Worm (Caenorhabditis elegans) whole organism, L3 larva: Measurements from ENCODE around the gene M01B2.8.

Experiments used
- ZK546.5 ChIP-seq: sonication (generic microtip); optimal IDR thresholded peaks from 2 replicates; lab custom pipeline; 2017; ENCODE audit warnings: missing biosample characterization, missing genetic modification characterization
- ama-1 ChIP-seq: fragments of 150-350 bp; optimal IDR thresholded peaks from 2 replicates; lab custom pipeline; 2018
- ceh-16 ChIP-seq: sonication (generic microtip); optimal IDR thresholded peaks from 2 replicates; lab custom pipeline; 2017; ENCODE audit warnings: missing biosample characterization, missing genetic modification characterization
- ceh-28 ChIP-seq: fragments of 150-350 bp; optimal IDR thresholded peaks from 2 replicates; lab custom pipeline; 2014; ENCODE audit warnings: missing biosample characterization, missing genetic modification reagents, missing genetic modification characterization
- ceh-82 ChIP-seq: fragments of 150-350 bp; optimal IDR thresholded peaks from 2 replicates; lab custom pipeline; 2014; ENCODE audit warnings: missing biosample characterization, missing genetic modification characterization
- egl-27 ChIP-seq: sonication (generic microtip); optimal IDR thresholded peaks from 4 replicates; lab custom pipeline; 2017; ENCODE audit warnings: missing biosample characterization, missing genetic modification reagents, missing genetic modification characterization
- egl-5 ChIP-seq: fragments of 150-350 bp; optimal IDR thresholded peaks from 2 replicates; lab custom pipeline; 2017; ENCODE audit warnings: missing biosample characterization, missing genetic modification reagents, missing genetic modification characterization, inconsistent platforms
- elt-1 ChIP-seq: fragments of 150-350 bp; optimal IDR thresholded peaks from 2 replicates; lab custom pipeline; 2014; ENCODE audit warnings: missing biosample characterization, missing genetic modification characterization
- elt-2 ChIP-seq: sonication (generic microtip); optimal IDR thresholded peaks from 2 replicates; lab custom pipeline; 2016; ENCODE audit warnings: missing genetic modification reagents, mild to moderate bottlenecking, missing genetic modification characterization, missing compliant biosample characterization
- fkh-10 ChIP-seq: sonication (generic microtip); optimal IDR thresholded peaks from 2 replicates; lab custom pipeline; 2017; ENCODE audit warnings: missing biosample characterization, missing genetic modification reagents, missing genetic modification characterization
- fos-1 ChIP-seq: fragments of 150-350 bp; optimal IDR thresholded peaks from 2 replicates; lab custom pipeline; 2014; ENCODE audit warnings: missing biosample characterization, missing genetic modification characterization
- hmg-11 ChIP-seq: sonication (generic microtip); optimal IDR thresholded peaks from 2 replicates; lab custom pipeline; 2016; ENCODE audit warnings: missing genetic modification characterization, missing compliant biosample characterization
- jun-1 ChIP-seq: fragments of 150-350 bp; optimal IDR thresholded peaks from 2 replicates; lab custom pipeline; 2014; ENCODE audit warnings: missing biosample characterization, missing genetic modification reagents, missing genetic modification characterization
- lin-15B ChIP-seq: fragments of 150-350 bp; optimal IDR thresholded peaks from 2 replicates; lab custom pipeline; 2014; ENCODE audit warnings: missing biosample characterization, missing genetic modification characterization
- lsy-12 ChIP-seq: sonication (generic microtip); optimal IDR thresholded peaks from 2 replicates; lab custom pipeline; 2016; ENCODE audit warnings: mild to moderate bottlenecking, missing genetic modification characterization, missing compliant biosample characterization
- mdl-1 ChIP-seq: fragments of 150-350 bp; optimal IDR thresholded peaks from 2 replicates; lab custom pipeline; 2014; ENCODE audit warnings: missing biosample characterization, missing genetic modification characterization
- mml-1 ChIP-seq: fragments of 150-350 bp; sonication (generic microtip); optimal IDR thresholded peaks from 3 replicates; lab custom pipeline; 2014; ENCODE audit warnings: missing biosample characterization, missing genetic modification characterization
- nfya-1 ChIP-seq: sonication (generic microtip); optimal IDR thresholded peaks from 2 replicates; lab custom pipeline; 2017; ENCODE audit warnings: missing genetic modification characterization, mild to moderate bottlenecking, missing compliant biosample characterization, antibody characterized with exemption, moderate library complexity; ENCODE audit not compliant: insufficient read depth
- nhr-11 ChIP-seq: fragments of 150-350 bp; optimal IDR thresholded peaks from 2 replicates; lab custom pipeline; 2014; ENCODE audit warnings: missing biosample characterization, missing genetic modification characterization
- nhr-12 ChIP-seq: fragments of 150-350 bp; optimal IDR thresholded peaks from 2 replicates; lab custom pipeline; 2014; ENCODE audit warnings: missing biosample characterization, missing genetic modification characterization
- nhr-23 ChIP-seq: fragments of 150-350 bp; optimal IDR thresholded peaks from 2 replicates; lab custom pipeline; 2014; ENCODE audit warnings: missing biosample characterization, missing genetic modification reagents, missing genetic modification characterization
- nhr-25 ChIP-seq: sonication (generic microtip); optimal IDR thresholded peaks from 2 replicates; lab custom pipeline; 2017; ENCODE audit warnings: missing biosample characterization, missing genetic modification characterization
- nhr-43 ChIP-seq: sonication (generic microtip); optimal IDR thresholded peaks from 2 replicates; lab custom pipeline; 2016; ENCODE audit warnings: mild to moderate bottlenecking, missing genetic modification characterization, missing compliant biosample characterization; ENCODE audit not compliant: poor library complexity, severe bottlenecking
- nhr-67 ChIP-seq: fragments of 150-350 bp; optimal IDR thresholded peaks from 2 replicates; lab custom pipeline; 2014; ENCODE audit warnings: missing biosample characterization, missing genetic modification characterization
- nhr-76 ChIP-seq: fragments of 150-350 bp; sonication (generic microtip); optimal IDR thresholded peaks from 5 replicates; lab custom pipeline; 2014; ENCODE audit warnings: missing biosample characterization, missing genetic modification characterization
- nhr-77 ChIP-seq: fragments of 150-350 bp; optimal IDR thresholded peaks from 2 replicates; lab custom pipeline; 2014; ENCODE audit warnings: missing biosample characterization, missing genetic modification characterization
- pha-4 ChIP-seq: fragments of 150-350 bp; optimal IDR thresholded peaks from 2 replicates; lab custom pipeline; 2014; ENCODE audit warnings: missing biosample characterization, missing genetic modification reagents, missing genetic modification characterization
- pqm-1 ChIP-seq: fragments of 150-350 bp; optimal IDR thresholded peaks from 2 replicates; lab custom pipeline; 2017; ENCODE audit warnings: missing biosample characterization, missing genetic modification characterization, inconsistent platforms
- skn-1 ChIP-seq: fragments of 150-350 bp; optimal IDR thresholded peaks from 2 replicates; lab custom pipeline; 2014; ENCODE audit warnings: missing biosample characterization, missing genetic modification characterization
- snpc-4 ChIP-seq: fragments of 150-350 bp; optimal IDR thresholded peaks from 2 replicates; lab custom pipeline; 2014; ENCODE audit warnings: missing biosample characterization, missing genetic modification characterization
- tbx-2 ChIP-seq: sonication (generic microtip); optimal IDR thresholded peaks from 2 replicates; lab custom pipeline; 2016; ENCODE audit warnings: mild to moderate bottlenecking, missing genetic modification characterization, missing compliant biosample characterization
- zag-1 ChIP-seq: fragments of 150-350 bp; optimal IDR thresholded peaks from 2 replicates; lab custom pipeline; 2014; ENCODE audit warnings: missing biosample characterization, missing genetic modification characterization
- ztf-11 ChIP-seq: fragments of 150-350 bp; optimal IDR thresholded peaks from 2 replicates; lab custom pipeline; 2014; ENCODE audit warnings: missing biosample characterization, missing genetic modification characterization

The M01B2.8 gene

ce11 chrV:15281279-15281949, 21.4 kb downstream of the M01B2.8 start, which contains the start of the genes srw-19 and srx-51:
TSS of gene srw-19 (minus strand) at chrV:15281379.
TSS of gene srx-51 (plus strand) at chrV:15281899.
- TF ChIP-seq lin-15B (tag; lab: Kevin White, UChicago) (no peak), ZK546.5 (tag; lab: Kevin White, UChicago) (no peak), nhr-12 (tag; lab: Kevin White, UChicago) (no peak), nhr-23 (tag; lab: Kevin White, UChicago) (no peak)

DNA sequence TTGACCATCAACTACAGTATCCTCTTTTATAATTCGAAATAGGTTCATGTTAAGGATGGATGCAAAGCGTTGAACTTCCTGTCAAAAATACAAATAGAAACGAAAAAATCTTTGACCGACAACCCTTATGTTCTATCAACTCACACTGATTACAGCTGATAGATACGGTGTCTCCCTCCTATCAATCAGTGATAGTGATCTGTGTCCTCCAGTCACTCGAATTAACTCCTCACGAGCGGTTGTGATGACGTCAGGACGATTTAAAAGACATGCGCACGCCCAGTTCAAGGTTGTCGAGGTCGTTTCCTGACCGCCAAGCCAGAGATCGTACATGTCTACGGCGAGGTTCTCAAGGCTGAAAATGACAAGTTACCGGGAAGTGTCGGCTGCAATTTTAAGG, 26.0 kb downstream of the M01B2.8 start:
- TF ChIP-seq nhr-67 (tag; lab: Kevin White, UChicago), result no peak
- TF ChIP-seq nhr-25 (tag; lab: Kevin White, UChicago), result peak; percentile 74

- TF ChIP-seq fkh-10 (GFP tag; lab: Kevin White, UChicago), result no peak
- TF ChIP-seq ztf-11 (tag; lab: Kevin White, UChicago), result no peak
- peak; percentile 19 for TF ChIP-seq nhr-25 (tag; lab: Kevin White, UChicago)
Observed at ce11 chrV:15287856-15288255, 27.9 kb downstream of the M01B2.8 start, which contains the start of gene cyp-34A1. TSS of gene cyp-34A1 (minus strand) at chrV:15287956.

DNA sequence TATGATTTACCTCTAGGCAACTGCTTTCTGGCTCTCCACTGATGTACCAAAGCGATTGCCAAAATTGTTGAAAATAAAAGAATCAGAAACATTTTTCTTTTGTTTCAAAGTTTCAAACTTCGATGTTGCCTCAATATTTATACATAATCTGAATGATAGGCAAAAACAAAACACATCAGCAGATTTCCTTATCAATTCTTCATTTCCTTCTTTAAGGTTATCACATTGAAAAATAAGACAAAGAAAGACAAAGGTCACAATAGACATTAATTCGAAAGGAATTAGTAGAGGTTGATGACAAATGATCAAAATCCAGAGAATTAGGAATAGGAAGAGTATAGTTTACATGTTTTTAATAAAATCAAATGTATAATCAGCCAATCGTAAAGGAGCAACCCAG, 31.0 kb downstream of the M01B2.8 start, which contains the start of gene cyp-34A2:
Gene cyp-34A2, minus strand, starts transcription at position 101 of the 400 bp plus-strand sequence.
- TF ChIP-seq zag-1 (tag; lab: Kevin White, UChicago) (no peak), pqm-1 (tag; lab: Kevin White, UChicago) (peak; percentile 0)

ce11 chrV:15293865-15294264, 33.9 kb downstream of the M01B2.8 start, which contains the start of gene str-96:
TSS of gene str-96 (minus strand) at chrV:15293965.
- no peak for TF ChIP-seq lsy-12 (tag; lab: Kevin White, UChicago)
- TF ChIP-seq mdl-1 (tag; lab: Kevin White, UChicago), result no peak
- TF ChIP-seq pha-4 (tag; lab: Kevin White, UChicago), result no peak
- TF ChIP-seq elt-1 (tag; lab: Kevin White, UChicago), result no peak
- TF ChIP-seq nhr-67 (tag; lab: Kevin White, UChicago), result no peak
- TF ChIP-seq snpc-4 (tag; lab: Kevin White, UChicago), result no peak
- no peak for TF ChIP-seq nhr-25 (tag; lab: Kevin White, UChicago)
- TF ChIP-seq nhr-76 (tag; lab: Kevin White, UChicago), result no peak

ce11 chrV:15298597-15298996, 38.6 kb downstream of the M01B2.8 start, which contains the start of gene cpr-3:
TSS of gene cpr-3 (minus strand) at chrV:15298700.
- TF ChIP-seq egl-27 (tag; lab: Kevin White, UChicago), result no peak
- TF ChIP-seq nhr-77 (tag; lab: Kevin White, UChicago), result no peak
- no peak for TF ChIP-seq hmg-11 (tag; lab: Kevin White, UChicago)
- TF ChIP-seq elt-2 (tag; lab: Kevin White, UChicago), result peak; percentile 99
- no peak for TF ChIP-seq nhr-67 (tag; lab: Kevin White, UChicago)
- TF ChIP-seq pha-4 (tag; lab: Kevin White, UChicago), result peak; percentile 65
- TF ChIP-seq nhr-11, result no peak
- TF ChIP-seq pqm-1 (tag; lab: Kevin White, UChicago), result peak; percentile 99
- TF ChIP-seq egl-5 (tag; lab: Kevin White, UChicago), result no peak
- TF ChIP-seq ZK546.5 (tag; lab: Kevin White, UChicago), result no peak
- no peak for TF ChIP-seq tbx-2
- no peak for TF ChIP-seq ama-1 (lab: Kevin White, UChicago)
- no peak for TF ChIP-seq ceh-82
- no peak for TF ChIP-seq nhr-23 (tag; lab: Kevin White, UChicago)
- peak; percentile 94 for TF ChIP-seq jun-1 (tag; lab: Kevin White, UChicago)
- no peak for TF ChIP-seq mml-1
- peak; percentile 52 for TF ChIP-seq fos-1 (tag; lab: Kevin White, UChicago)
- peak; percentile 81 for TF ChIP-seq skn-1

- TF ChIP-seq nhr-77 (tag; lab: Kevin White, UChicago), result no peak
- no peak for TF ChIP-seq nhr-43
- TF ChIP-seq ceh-16 (tag; lab: Kevin White, UChicago), result no peak
- TF ChIP-seq fos-1 (tag; lab: Kevin White, UChicago), result no peak
- TF ChIP-seq ceh-28 (tag; lab: Kevin White, UChicago), result no peak
- TF ChIP-seq nfya-1 (tag; lab: Kevin White, UChicago), result no peak
Observed at ce11 chrV:15303625-15304024, 43.6 kb downstream of the M01B2.8 start, which contains the start of gene srx-48. TSS of gene srx-48 (minus strand) at chrV:15303725.
